Worm (Caenorhabditis elegans) whole organism, young adult: ENCODE results near the gene idpp-2.

Experiments used
- C06A6.2 ChIP-seq: fragments of 200-800 bp; sonication (Bioruptor generic); conservative IDR thresholded peaks from 2 replicates; pipeline ENCODE4 v1.3.6; 2022; ENCODE audit warnings: missing genetic modification characterization, missing compliant biosample characterization
- F10E7.11 ChIP-seq: sonication (generic microtip); optimal IDR thresholded peaks from 2 replicates; lab custom pipeline; 2017; ENCODE audit warnings: mild to moderate bottlenecking, missing genetic modification characterization, moderate library complexity, missing compliant biosample characterization
- F23B12.7 ChIP-seq: sonication (generic microtip); optimal IDR thresholded peaks from 2 replicates; lab custom pipeline; 2017; ENCODE audit warnings: missing genetic modification characterization, mild to moderate bottlenecking, missing compliant biosample characterization, antibody characterized with exemption, moderate library complexity; ENCODE audit not compliant: insufficient read depth
- F37B4.10 ChIP-seq: fragments of 200-800 bp; sonication (Bioruptor generic); IDR thresholded peaks from 2 replicates; pipeline ENCODE4 v1.3.6; 2022; ENCODE audit warnings: missing genetic modification characterization, missing compliant biosample characterization
- F57A8.1 ChIP-seq: fragments of 200-800 bp; sonication (Bioruptor generic); optimal IDR thresholded peaks from 2 replicates; lab custom pipeline; 2018; ENCODE audit warnings: mild to moderate bottlenecking, missing genetic modification characterization, moderate library complexity, missing compliant biosample characterization
- ZK185.1 ChIP-seq: sonication (generic microtip); optimal IDR thresholded peaks from 2 replicates; lab custom pipeline; 2016; ENCODE audit warnings: mild to moderate bottlenecking, missing genetic modification characterization, missing compliant biosample characterization; ENCODE audit not compliant: poor library complexity, severe bottlenecking
- athp-1 ChIP-seq: sonication (generic microtip); optimal IDR thresholded peaks from 2 replicates; lab custom pipeline; 2017; ENCODE audit warnings: mild to moderate bottlenecking, missing genetic modification characterization, missing compliant biosample characterization
- cebp-1 ChIP-seq, 2 experiments: fragments of 200-800 bp in 1 of 2; sonication (Bioruptor generic) in 1 of 2; sonication (generic microtip) in 1 of 2; IDR thresholded peaks in 1 of 2; optimal IDR thresholded peaks in 1 of 2; 2 replicates each; pipeline versions ENCODE4 v1.3.6 to Lab custom; 2017 to 2022; ENCODE audit warnings: missing compliant biosample characterization in 2 of 2, missing genetic modification characterization in 2 of 2, mild to moderate bottlenecking in 1 of 2, missing genetic modification reagents in 1 of 2, moderate library complexity in 1 of 2
- cebp-2 ChIP-seq: fragments of 200-800 bp; sonication (Bioruptor generic); IDR thresholded peaks from 2 replicates; pipeline ENCODE4 v1.3.6; 2022; ENCODE audit warnings: missing genetic modification characterization, missing compliant biosample characterization
- ceh-100 ChIP-seq: fragments of 200-800 bp; sonication (Bioruptor generic); IDR thresholded peaks from 2 replicates; pipeline ENCODE4 v1.3.6; 2022; ENCODE audit warnings: missing genetic modification reagents, missing genetic modification characterization, missing compliant biosample characterization
- chd-7 ChIP-seq: sonication (generic microtip); optimal IDR thresholded peaks from 2 replicates; lab custom pipeline; 2016; ENCODE audit warnings: mild to moderate bottlenecking, missing genetic modification characterization, moderate library complexity, missing compliant biosample characterization
- die-1 ChIP-seq: sonication (generic microtip); optimal IDR thresholded peaks from 2 replicates; lab custom pipeline; 2016; ENCODE audit warnings: missing genotype, mild to moderate bottlenecking, missing genetic modification characterization, missing compliant biosample characterization
- efl-1 ChIP-seq: fragments of 150-350 bp; optimal IDR thresholded peaks from 2 replicates; lab custom pipeline; 2014; ENCODE audit warnings: missing biosample characterization, missing genetic modification reagents, missing genetic modification characterization
- egl-44 ChIP-seq: fragments of 200-800 bp; sonication (Bioruptor generic); IDR thresholded peaks from 2 replicates; pipeline ENCODE4 v1.3.6; 2022; ENCODE audit warnings: missing genetic modification reagents, missing genetic modification characterization, missing compliant biosample characterization
- ekl-4 ChIP-seq: fragments of 200-800 bp; sonication (Bioruptor generic); IDR thresholded peaks from 2 replicates; pipeline ENCODE4 v1.3.6; 2022; ENCODE audit warnings: missing genetic modification reagents, missing genetic modification characterization, missing compliant biosample characterization
- ets-4 ChIP-seq: fragments of 200-800 bp; sonication (Bioruptor generic); optimal IDR thresholded peaks from 2 replicates; lab custom pipeline; 2018; ENCODE audit warnings: mild to moderate bottlenecking, missing genetic modification characterization, missing compliant biosample characterization
- hrde-1 ChIP-seq: sonication (generic microtip); optimal IDR thresholded peaks from 2 replicates; lab custom pipeline; 2016; ENCODE audit warnings: missing genetic modification characterization, mild to moderate bottlenecking, missing compliant biosample characterization, moderate library complexity, missing genotype, missing genetic modification reagents, borderline replicate concordance
- let-526 ChIP-seq: fragments of 200-800 bp; sonication (Bioruptor generic); IDR thresholded peaks from 2 replicates; pipeline ENCODE4 v1.3.6; 2022; ENCODE audit warnings: missing genetic modification reagents, missing genetic modification characterization, missing compliant biosample characterization
- lin-26 ChIP-seq: fragments of 200-800 bp; sonication (Bioruptor generic); IDR thresholded peaks from 2 replicates; pipeline ENCODE4 v1.3.6; 2022; ENCODE audit warnings: missing genetic modification reagents, missing genetic modification characterization, missing compliant biosample characterization
- lin-35 ChIP-seq, 3 experiments: fragments of 150-350 bp in 2 of 3; sonication (generic microtip) in 1 of 3; optimal IDR thresholded peaks; 2 replicates each; lab custom pipeline; 2014 to 2018; ENCODE audit warnings: missing biosample characterization in 3 of 3, missing genetic modification characterization in 3 of 3, missing genetic modification reagents in 3 of 3
- madf-10 ChIP-seq: sonication (generic microtip); optimal IDR thresholded peaks from 2 replicates; lab custom pipeline; 2016; ENCODE audit warnings: mild to moderate bottlenecking, missing genetic modification characterization, missing compliant biosample characterization
- madf-6 ChIP-seq: fragments of 200-800 bp; sonication (Bioruptor generic); IDR thresholded peaks from 2 replicates; pipeline ENCODE4 v1.3.6; 2022; ENCODE audit warnings: missing genetic modification reagents, missing genetic modification characterization, missing compliant biosample characterization
- mcd-1 ChIP-seq: fragments of 200-800 bp; sonication (Bioruptor generic); IDR thresholded peaks from 2 replicates; pipeline ENCODE4 v1.3.6; 2022; ENCODE audit warnings: missing genetic modification reagents, missing genetic modification characterization, missing compliant biosample characterization
- nhr-80 ChIP-seq: sonication (generic microtip); optimal IDR thresholded peaks from 2 replicates; lab custom pipeline; 2016; ENCODE audit warnings: missing genetic modification characterization, missing compliant biosample characterization
- snpc-1.1 ChIP-seq: sonication (generic microtip); optimal IDR thresholded peaks from 2 replicates; lab custom pipeline; 2017; ENCODE audit warnings: missing genetic modification characterization, mild to moderate bottlenecking, missing compliant biosample characterization, antibody characterized with exemption, moderate library complexity, missing genotype, missing genetic modification reagents; ENCODE audit not compliant: insufficient read depth
- snpc-4 ChIP-seq, 5 experiments: fragments of 150-350 bp in 1 of 5; sonication (generic microtip) in 4 of 5; optimal IDR thresholded peaks; 2 replicates each; lab custom pipeline; 2014 to 2018; ENCODE audit warnings: missing genetic modification characterization in 5 of 5, missing biosample characterization in 3 of 5, antibody characterized with exemption in 2 of 5, mild to moderate bottlenecking in 2 of 5, missing compliant biosample characterization in 2 of 5, missing genotype in 2 of 5, moderate library complexity in 2 of 5, missing genetic modification reagents in 1 of 5
- tbp1 ChIP-seq: fragments of 200-800 bp; sonication (Bioruptor generic); optimal IDR thresholded peaks from 2 replicates; lab custom pipeline; 2018; ENCODE audit warnings: mild to moderate bottlenecking, missing genetic modification characterization, missing compliant biosample characterization
- zfh-2 ChIP-seq: fragments of 200-800 bp; sonication (Bioruptor generic); conservative IDR thresholded peaks from 2 replicates; pipeline ENCODE4 v1.3.6; 2022; ENCODE audit warnings: missing genetic modification reagents, missing genetic modification characterization, missing compliant biosample characterization
- zim-3 ChIP-seq: sonication (generic microtip); optimal IDR thresholded peaks from 2 replicates; lab custom pipeline; 2017; ENCODE audit warnings: mild to moderate bottlenecking, missing genetic modification characterization, moderate library complexity, missing compliant biosample characterization
- ztf-28 ChIP-seq: fragments of 200-800 bp; sonication (Bioruptor generic); IDR thresholded peaks from 2 replicates; pipeline ENCODE4 v1.3.6; 2022; ENCODE audit warnings: missing genetic modification reagents, missing genetic modification characterization, missing compliant biosample characterization

Gene idpp-2

ce11 chrV:27604-28003 is 26.2 kb downstream of the idpp-2 start:
- TF ChIP-seq C06A6.2 (GFP tag; lab: Robert Waterston, UW) (no peak), F23B12.7 (tag; lab: Kevin White, UChicago) (no peak), tbp1 (GFP tag; lab: Kevin White, UChicago) (no peak), snpc-1.1 (tag; lab: Kevin White, UChicago) (peak; percentile 54), cebp-2 (GFP tag; lab: Robert Waterston, UW) (no peak), snpc-4 (GFP tag; optimal IDR thresholded peaks at IDR 0.05; lab: Kevin White, UChicago) (peak; percentile 53), snpc-4 (tag; optimal IDR thresholded peaks at IDR 0.05; lab: Kevin White, UChicago) (peak in 3 of 4 experiments; percentile 11 to 69 (median 32)), F57A8.1 (GFP tag; lab: Kevin White, UChicago) (no peak)

ce11 chrV:28270-28669 is 26.8 kb downstream of the idpp-2 start:
- TF ChIP-seq die-1 (tag; lab: Kevin White, UChicago) (no peak), chd-7 (tag; lab: Kevin White, UChicago) (no peak), F37B4.10 (GFP tag; lab: Robert Waterston, UW) (0 out of 2 replicates have a peak, but pooled peaks have one; percentile 67), zfh-2 (GFP tag; lab: Robert Waterston, UW) (peak; percentile 73), ztf-28 (no peak), athp-1 (tag; lab: Kevin White, UChicago) (no peak), F10E7.11 (tag; lab: Kevin White, UChicago) (no peak), let-526 (GFP tag; lab: Robert Waterston, UW) (no peak), efl-1 (GFP tag; lab: Kevin White, UChicago) (no peak), madf-6 (GFP tag; lab: Robert Waterston, UW) (no peak), C06A6.2 (GFP tag; lab: Robert Waterston, UW) (0 out of 2 replicates have a peak, but pooled peaks have one; percentile 12), cebp-1 (GFP tag; IDR thresholded peaks at IDR 0.05; lab: Robert Waterston, UW) (no peak), cebp-1 (tag; optimal IDR thresholded peaks at IDR 0.05; lab: Kevin White, UChicago) (no peak), tbp1 (GFP tag; lab: Kevin White, UChicago) (no peak), lin-35 (GFP tag; optimal IDR thresholded peaks at IDR 0.05; lab: Kevin White, UChicago) (no peak), zim-3 (no peak), nhr-80 (tag; lab: Kevin White, UChicago) (no peak), ets-4 (GFP tag; lab: Kevin White, UChicago) (no peak), madf-10 (tag; lab: Kevin White, UChicago) (no peak)

- TF ChIP-seq egl-44 (GFP tag; lab: Robert Waterston, UW), result no peak
- TF ChIP-seq lin-26 (GFP tag; lab: Robert Waterston, UW), result 0 out of 2 replicates have a peak, but pooled peaks have one; percentile 18
- no peak for TF ChIP-seq F10E7.11 (tag; lab: Kevin White, UChicago)
- TF ChIP-seq hrde-1, result no peak
- TF ChIP-seq snpc-1.1 (tag; lab: Kevin White, UChicago), result peak; percentile 22
- no peak for TF ChIP-seq ZK185.1 (tag; lab: Kevin White, UChicago)
- TF ChIP-seq ekl-4 (GFP tag; lab: Robert Waterston, UW), result no peak
- no peak for TF ChIP-seq snpc-4 (GFP tag; optimal IDR thresholded peaks at IDR 0.05; lab: Kevin White, UChicago)
- peak in 2 of 4 experiments; percentile 3 to 53 for TF ChIP-seq snpc-4 (tag; optimal IDR thresholded peaks at IDR 0.05; lab: Kevin White, UChicago)
- peak; percentile 71 for TF ChIP-seq zfh-2 (GFP tag; lab: Robert Waterston, UW)
- TF ChIP-seq mcd-1 (GFP tag; lab: Robert Waterston, UW), result 0 out of 2 replicates have a peak, but pooled peaks have one; percentile 9
- TF ChIP-seq ceh-100 (GFP tag; lab: Robert Waterston, UW), result no peak
- no peak for TF ChIP-seq C06A6.2 (GFP tag; lab: Robert Waterston, UW)
- TF ChIP-seq, all 124 proteins: peak for 5
Measured at ce11 chrV:29823-30222, 28.4 kb downstream of the idpp-2 start.
